Fruit fly (Drosophila melanogaster) S2 (cell line): ENCODE data around the gene CG31249.

ENCODE experiments used
- CG8478 ChIP-seq: fragments of >200 bp; optimal IDR thresholded peaks from 2 replicates; lab custom pipeline; 2018
- CTCF ChIP-seq, 2 experiments: fragments of >200 bp; optimal IDR thresholded peaks; 2 replicates each; lab custom pipeline; 2018

- no peak for TF ChIP-seq CG8478
- no peak for TF ChIP-seq CTCF (optimal IDR thresholded peaks at IDR 0.05; lab: Kevin White, UChicago)
Measured at dm6 chr3R:17647444-17647843, 39.4 kb downstream of the CG31249 start, which contains the start of gene CG14322.
